Worm (Caenorhabditis elegans) whole organism, late embryonic: ENCODE measurements around the gene tag-321.
A peak's percentile ranks its signal among the peaks of the same experiment; 100 is the strongest.

ENCODE experiments used
- C08G9.2 ChIP-seq: sonication (generic microtip); optimal IDR thresholded peaks from 2 replicates; lab custom pipeline; 2016; ENCODE audit warnings: mild to moderate bottlenecking, missing genetic modification characterization, moderate library complexity, missing compliant biosample characterization
- ceh-18 ChIP-seq: sonication (generic microtip); optimal IDR thresholded peaks from 2 replicates; lab custom pipeline; 2016; ENCODE audit warnings: missing genetic modification characterization, missing compliant biosample characterization
- ceh-30 ChIP-seq: fragments of 150-350 bp; optimal IDR thresholded peaks from 2 replicates; lab custom pipeline; 2014; ENCODE audit warnings: missing biosample characterization, missing genetic modification characterization
- ceh-45 ChIP-seq: fragments of 200-800 bp; sonication (Bioruptor generic); IDR thresholded peaks from 2 replicates; pipeline ENCODE4 v1.3.6; 2022; ENCODE audit warnings: missing genetic modification reagents, missing genetic modification characterization, missing compliant biosample characterization
- che-1 ChIP-seq: sonication (generic microtip); optimal IDR thresholded peaks from 2 replicates; lab custom pipeline; 2016; ENCODE audit warnings: mild to moderate bottlenecking, missing genetic modification characterization, missing compliant biosample characterization
- dve-1 ChIP-seq: sonication (generic microtip); optimal IDR thresholded peaks from 2 replicates; lab custom pipeline; 2017; ENCODE audit warnings: antibody characterized with exemption, mild to moderate bottlenecking, missing genetic modification characterization, missing compliant biosample characterization
- elt-2 ChIP-seq: sonication (generic microtip); optimal IDR thresholded peaks from 2 replicates; lab custom pipeline; 2016; ENCODE audit warnings: missing genetic modification reagents, missing genetic modification characterization, missing compliant biosample characterization
- gmeb-2 ChIP-seq: sonication (generic microtip); optimal IDR thresholded peaks from 2 replicates; lab custom pipeline; 2016; ENCODE audit warnings: missing genetic modification characterization, inconsistent platforms, missing compliant biosample characterization
- hlh-30 ChIP-seq: sonication (generic microtip); optimal IDR thresholded peaks from 2 replicates; lab custom pipeline; 2017; ENCODE audit warnings: antibody characterized with exemption, missing genetic modification characterization, missing compliant biosample characterization; ENCODE audit not compliant: insufficient read depth
- hlh-6 ChIP-seq: sonication (generic microtip); optimal IDR thresholded peaks from 2 replicates; lab custom pipeline; 2016; ENCODE audit warnings: missing genotype, missing genetic modification characterization, missing compliant biosample characterization
- hlh-8 ChIP-seq: sonication (generic microtip); optimal IDR thresholded peaks from 2 replicates; lab custom pipeline; 2016; ENCODE audit warnings: missing genotype, missing genetic modification characterization, missing compliant biosample characterization
- lin-11 ChIP-seq: fragments of 200-800 bp; sonication (Bioruptor generic); optimal IDR thresholded peaks from 2 replicates; lab custom pipeline; 2018; ENCODE audit warnings: mild to moderate bottlenecking, missing genetic modification characterization, missing compliant biosample characterization
- npax-4 ChIP-seq: sonication (generic microtip); optimal IDR thresholded peaks from 2 replicates; lab custom pipeline; 2016; ENCODE audit warnings: missing genetic modification characterization, missing compliant biosample characterization
- pax-1 ChIP-seq: fragments of 150-350 bp; optimal IDR thresholded peaks from 2 replicates; lab custom pipeline; 2014; ENCODE audit warnings: missing biosample characterization, missing genetic modification characterization
- syd-9 ChIP-seq: sonication (generic microtip); optimal IDR thresholded peaks from 2 replicates; lab custom pipeline; 2016; ENCODE audit warnings: mild to moderate bottlenecking, missing genetic modification characterization, moderate library complexity, missing compliant biosample characterization
- tbx-2 ChIP-seq: sonication (generic microtip); optimal IDR thresholded peaks from 2 replicates; lab custom pipeline; 2016; ENCODE audit warnings: missing genetic modification characterization, missing compliant biosample characterization
- tbx-7 ChIP-seq: sonication (generic microtip); optimal IDR thresholded peaks from 2 replicates; lab custom pipeline; 2016; ENCODE audit warnings: missing genotype, missing genetic modification characterization, missing compliant biosample characterization
- unc-3 ChIP-seq, 2 experiments: fragments of 200-800 bp in 1 of 2; sonication (Bioruptor generic) in 1 of 2; sonication (generic microtip) in 1 of 2; conservative IDR thresholded peaks in 1 of 2; optimal IDR thresholded peaks in 1 of 2; 2 replicates each; pipeline versions ENCODE4 v1.3.6 to Lab custom; 2016 to 2022; ENCODE audit warnings: missing compliant biosample characterization in 2 of 2, missing genetic modification characterization in 2 of 2, missing genetic modification reagents in 1 of 2
- unc-42 ChIP-seq: sonication (generic microtip); optimal IDR thresholded peaks from 2 replicates; lab custom pipeline; 2016; ENCODE audit warnings: missing genotype, missing genetic modification characterization, missing compliant biosample characterization
- unc-86 ChIP-seq: sonication (generic microtip); optimal IDR thresholded peaks from 2 replicates; lab custom pipeline; 2016; ENCODE audit warnings: missing genetic modification characterization, missing compliant biosample characterization

The tag-321 gene

ce11 chrIV:7734619-7735018 is 49.0 kb downstream of the tag-321 start, which contains the start of gene clx-1:
clx-1 (plus strand) TSS chrIV:7734648.
- TF ChIP-seq che-1 (tag; lab: Kevin White, UChicago) (no peak), unc-3 (GFP tag; conservative IDR thresholded peaks at IDR 0.05; lab: Robert Waterston, UW) (no peak), unc-3 (tag; optimal IDR thresholded peaks at IDR 0.05; lab: Kevin White, UChicago) (no peak), unc-86 (no peak), tbx-7 (tag; lab: Kevin White, UChicago) (no peak), npax-4 (tag; lab: Kevin White, UChicago) (no peak), hlh-30 (no peak), tbx-2 (no peak), hlh-6 (tag; lab: Kevin White, UChicago) (no peak), C08G9.2 (tag; lab: Kevin White, UChicago) (no peak), lin-11 (tag; lab: Kevin White, UChicago) (no peak), gmeb-2 (tag; lab: Kevin White, UChicago) (no peak), dve-1 (tag; lab: Kevin White, UChicago) (no peak), ceh-18 (tag; lab: Kevin White, UChicago) (no peak), unc-42 (tag; lab: Kevin White, UChicago) (no peak), ceh-30 (tag; lab: Kevin White, UChicago) (no peak), hlh-8 (tag; lab: Kevin White, UChicago) (no peak), ceh-45 (GFP tag; lab: Robert Waterston, UW) (no peak), pax-1 (no peak), syd-9 (tag; lab: Kevin White, UChicago) (no peak)

- TF ChIP-seq ceh-45 (GFP tag; lab: Robert Waterston, UW) (no peak), elt-2 (tag; lab: Kevin White, UChicago) (peak; percentile 36)
These were observed 49.5 kb downstream of the tag-321 start for ce11 chrIV:7734173-7734572.
